Fruit fly (Drosophila melanogaster): ENCODE measurements around the gene Gale.

Gene Gale

DNA sequence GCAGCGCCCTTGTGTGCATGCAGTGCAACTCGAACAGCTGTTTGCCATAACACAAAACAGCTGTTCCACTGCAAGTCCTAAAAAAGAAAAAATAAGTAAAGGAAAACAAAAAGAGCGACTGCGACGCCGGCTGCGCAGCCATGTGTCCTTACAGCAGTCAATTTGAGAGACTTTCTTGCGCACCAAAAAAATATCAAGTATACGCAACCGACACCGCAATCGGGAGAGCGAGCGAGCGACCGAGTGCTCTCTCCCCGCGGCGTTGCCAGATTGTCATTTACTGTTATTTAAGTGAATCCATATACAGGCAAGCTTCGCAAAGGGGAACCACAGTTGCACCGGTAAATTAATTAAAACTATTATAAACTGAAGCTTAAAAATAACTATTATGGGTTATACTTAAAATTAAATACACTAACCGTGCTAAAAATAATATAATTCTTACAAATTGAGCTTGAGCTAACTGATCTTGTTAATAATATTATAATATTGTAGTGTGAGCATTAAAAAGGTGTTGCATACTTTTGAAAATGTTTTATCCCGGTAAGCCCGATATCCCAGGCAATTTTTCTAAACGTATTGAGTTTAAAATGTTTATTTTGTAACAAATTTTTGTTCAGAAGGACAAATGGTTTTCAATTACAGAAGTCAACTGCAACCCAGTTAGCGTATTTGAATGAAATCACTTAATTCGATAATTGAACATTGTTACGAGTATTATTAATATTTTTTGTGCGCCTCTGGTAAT lies 18.3 kb upstream of the Gale start (continued):
- TF ChIP-seq vri (GFP tag; optimal IDR thresholded peaks at IDR 0.05) (peak; percentile 24), ss (GFP tag; optimal IDR thresholded peaks at IDR 0.05) (peak in 1 of 2 experiments; percentile 52), Hr4 (GFP tag; optimal IDR thresholded peaks at IDR 0.05) (peak; percentile 60), lz (GFP tag; optimal IDR thresholded peaks at IDR 0.05) (peak; percentile 41), CG32006 (GFP tag; optimal IDR thresholded peaks at IDR 0.05) (peak; percentile 13), Sox14 (GFP tag; optimal IDR thresholded peaks at IDR 0.05) (no peak), fd85E (GFP tag; optimal IDR thresholded peaks at IDR 0.05) (no peak), CG10669 (GFP tag; optimal IDR thresholded peaks at IDR 0.05) (peak; percentile 8), CG6854 (GFP tag; optimal IDR thresholded peaks at IDR 0.05) (peak; percentile 41), CG10631 (GFP tag; optimal IDR thresholded peaks at IDR 0.05) (peak; percentile 7), esn (GFP tag; optimal IDR thresholded peaks at IDR 0.05) (peak; percentile 43), CG16779 (tag; optimal IDR thresholded peaks at IDR 0.05) (peak; percentile 41), Eip75B (GFP tag; optimal IDR thresholded peaks at IDR 0.05) (peak; percentile 21), pdm3 (GFP tag; optimal IDR thresholded peaks at IDR 0.05) (peak; percentile 39), Met (GFP tag; optimal IDR thresholded peaks at IDR 0.05) (peak; percentile 56), salr (GFP tag; optimal IDR thresholded peaks at IDR 0.05) (peak in 1 of 2 experiments; percentile 33), OdsH (GFP tag; optimal IDR thresholded peaks at IDR 0.05) (peak; percentile 48), CG1621 (tag; optimal IDR thresholded peaks at IDR 0.05) (no peak), topi (GFP tag; optimal IDR thresholded peaks at IDR 0.05) (peak; percentile 22), achi (GFP tag; optimal IDR thresholded peaks at IDR 0.05) (peak; percentile 37), eg (GFP tag; IDR thresholded peaks at IDR 0.05) (peak; percentile 57), CG31627 (GFP tag; optimal IDR thresholded peaks at IDR 0.05) (peak; percentile 25), Sox102F (GFP tag; optimal IDR thresholded peaks at IDR 0.05) (peak; percentile 52), svp (GFP tag) (peak; percentile 67), CG6163 (GFP tag; IDR thresholded peaks at IDR 0.05) (0 out of 3 replicates have a peak, but pooled peaks have one; percentile 28), dac (GFP tag; optimal IDR thresholded peaks at IDR 0.05) (no peak), Hr39 (GFP tag; optimal IDR thresholded peaks at IDR 0.05) (peak; percentile 19), fd59A (GFP tag; optimal IDR thresholded peaks at IDR 0.05) (no peak), Eip78C (GFP tag) (peak; percentile 74), CG3919 (GFP tag; optimal IDR thresholded peaks at IDR 0.05) (peak; percentile 10), Smox (GFP tag; optimal IDR thresholded peaks at IDR 0.05) (peak; percentile 45), dsx (GFP tag; optimal IDR thresholded peaks at IDR 0.05; ENCODE audit: poor library complexity, severe bottlenecking) (no peak), Gug (GFP tag; IDR thresholded peaks at IDR 0.05) (no peak)

DNA sequence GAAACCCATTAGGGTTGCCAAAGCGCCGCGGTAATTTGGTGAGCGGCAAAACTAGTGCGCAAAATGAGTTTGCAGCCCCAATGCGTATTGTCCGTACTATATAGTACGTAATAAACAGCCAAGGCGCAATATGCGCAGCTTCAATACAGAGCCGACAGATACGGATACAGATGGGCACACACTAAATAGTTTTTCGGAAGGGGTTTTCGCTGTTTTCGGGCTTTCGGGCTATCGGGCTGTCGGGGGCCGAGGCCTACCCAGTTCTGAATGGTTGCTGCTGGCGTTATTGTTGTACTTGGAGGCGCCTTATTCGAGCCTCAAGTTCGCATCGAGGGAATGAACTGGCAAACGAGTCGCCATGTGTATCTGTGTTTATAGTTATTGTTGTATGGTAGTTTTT lies 17.7 kb upstream of the Gale start:
- no peak for TF ChIP-seq CG11902 (GFP tag; optimal IDR thresholded peaks at IDR 0.05)
- TF ChIP-seq CG6163 (GFP tag; IDR thresholded peaks at IDR 0.05): 0 out of 3 replicates have a peak, but pooled peaks have one; percentile 6
- 0 out of 3 replicates have a peak, but pooled peaks have one; percentile 17 for TF ChIP-seq eg (GFP tag; IDR thresholded peaks at IDR 0.05)
- no peak for TF ChIP-seq CG9139 (GFP tag; optimal IDR thresholded peaks at IDR 0.05)

DNA sequence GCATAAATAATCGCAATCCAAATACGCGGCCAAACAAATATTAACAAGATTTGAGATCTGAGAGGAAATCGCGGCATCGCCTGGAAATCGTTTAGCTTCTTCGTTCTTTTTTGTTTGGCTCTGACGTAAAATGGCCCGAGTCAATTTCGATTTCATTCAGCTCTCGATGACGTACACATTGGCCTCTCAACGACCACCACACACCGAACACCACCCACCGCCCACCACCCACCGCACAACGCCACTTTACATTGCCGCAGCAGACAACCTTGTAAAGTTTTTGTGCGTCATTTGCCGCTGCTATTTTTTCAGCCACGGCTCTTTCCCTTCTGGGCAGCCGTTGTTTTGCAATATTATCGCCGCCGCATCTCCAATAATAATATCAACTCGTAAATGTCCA lies 16.3 kb upstream of the Gale start:
- TF ChIP-seq Lpt (GFP tag; optimal IDR thresholded peaks at IDR 0.05) (no peak), svp (GFP tag) (peak; percentile 14)

Data from whole organism, prepupa.